Worm (Caenorhabditis elegans): ENCODE data around the gene srbc-9.

DNA sequence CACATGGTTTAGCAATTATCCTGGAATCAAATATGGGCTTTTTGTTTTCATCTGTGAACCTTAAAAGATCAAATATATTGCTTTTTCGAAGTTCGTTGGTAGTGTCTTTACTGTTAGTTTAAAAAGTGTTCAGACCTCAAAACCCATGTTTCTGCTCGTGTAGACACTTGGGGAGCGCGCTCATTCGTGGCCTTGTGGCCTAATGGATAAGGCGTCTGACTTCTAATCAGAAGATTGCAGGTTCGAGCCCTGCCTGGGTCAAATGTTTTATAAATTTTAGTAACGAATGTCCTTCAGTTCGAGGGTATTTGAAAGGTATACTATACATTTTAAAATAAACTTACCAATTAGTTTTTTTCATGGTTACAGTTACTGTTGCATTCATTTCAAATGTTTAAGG, 16.0 kb upstream of the srbc-9 start:
- no peak for TF ChIP-seq hnd-1 (tag; optimal IDR thresholded peaks at IDR 0.05)
- TF ChIP-seq ama-1 (optimal IDR thresholded peaks at IDR 0.05) = no peak
- TF ChIP-seq tbx-11 (GFP tag; IDR thresholded peaks at IDR 0.05) = no peak
- TF ChIP-seq aly-1 (tag; optimal IDR thresholded peaks at IDR 0.05) = no peak
- TF ChIP-seq tbx-37 (GFP tag; conservative IDR thresholded peaks at IDR 0.05) = no peak
- no peak for TF ChIP-seq ets-7 (tag; optimal IDR thresholded peaks at IDR 0.05)
- TF ChIP-seq tra-4 (tag; optimal IDR thresholded peaks at IDR 0.05) = no peak
- no peak for TF ChIP-seq ceh-36 (tag; optimal IDR thresholded peaks at IDR 0.05)
- no peak for TF ChIP-seq F13C5.2 (tag; optimal IDR thresholded peaks at IDR 0.05)
- TF ChIP-seq ceh-13 (GFP tag; optimal IDR thresholded peaks at IDR 0.05) = no peak
